Fruit fly (Drosophila melanogaster) whole organism, embryonic: ENCODE measurements around the gene crc.

Experiments
- Asciz ChIP-seq: fragments of 200-800 bp; sonication (Bioruptor generic); optimal IDR thresholded peaks from 2 replicates; lab custom pipeline; 2017; ENCODE audit warnings: missing biosample characterization, mild to moderate bottlenecking, missing genetic modification characterization, missing genetic modification reagents
- CG10209 ChIP-seq: fragments of 200-800 bp; sonication (Bioruptor generic); optimal IDR thresholded peaks from 3 replicates; lab custom pipeline; 2017; ENCODE audit warnings: missing biosample characterization, mild to moderate bottlenecking, missing genetic modification characterization, missing genetic modification reagents
- CG10366 ChIP-seq: fragments of 200-800 bp; sonication (Bioruptor generic); IDR thresholded peaks from 2 replicates; pipeline ENCODE4 v1.3.6; 2022; ENCODE audit warnings: missing biosample characterization, missing genetic modification characterization
- CG12155 ChIP-seq: fragments of 200-800 bp; sonication (Bioruptor generic); optimal IDR thresholded peaks from 3 replicates; lab custom pipeline; 2016; ENCODE audit warnings: missing biosample characterization, missing genetic modification characterization
- CG12299 ChIP-seq: fragments of 200-800 bp; sonication (Bioruptor generic); optimal IDR thresholded peaks from 2 replicates; lab custom pipeline; 2018; ENCODE audit warnings: missing biosample characterization, mild to moderate bottlenecking, missing genetic modification characterization
- CG14441 ChIP-seq: fragments of 200-800 bp; sonication (Bioruptor generic); IDR thresholded peaks from 2 replicates; pipeline ENCODE4 v1.3.6; 2022; ENCODE audit warnings: missing biosample characterization, missing genetic modification characterization
- CG14860 ChIP-seq: fragments of 200-800 bp; sonication (Bioruptor generic); IDR thresholded peaks from 3 replicates; pipeline ENCODE4 v1.3.6; 2022; ENCODE audit warnings: missing biosample characterization, missing genetic modification characterization; ENCODE audit not compliant: partially characterized antibody
- CG15073 ChIP-seq: fragments of 200-800 bp; sonication (Bioruptor generic); optimal IDR thresholded peaks from 2 replicates; lab custom pipeline; 2016; ENCODE audit warnings: missing biosample characterization, missing genetic modification characterization
- CG16813 ChIP-seq: fragments of 200-800 bp; sonication (Bioruptor generic); IDR thresholded peaks from 3 replicates; pipeline ENCODE4 v1.3.6; 2022; ENCODE audit warnings: missing biosample characterization, missing genetic modification characterization; ENCODE audit not compliant: partially characterized antibody
- CG17186 ChIP-seq: fragments of 200-800 bp; sonication (Bioruptor generic); optimal IDR thresholded peaks from 3 replicates; lab custom pipeline; 2017; ENCODE audit warnings: missing biosample characterization, missing genetic modification reagents, missing genetic modification characterization
- CG18764 ChIP-seq: fragments of 200-800 bp; sonication (Bioruptor generic); optimal IDR thresholded peaks from 3 replicates; lab custom pipeline; 2016; ENCODE audit warnings: missing biosample characterization, missing genetic modification characterization
- CG2875 ChIP-seq: fragments of 200-800 bp; sonication (Bioruptor generic); optimal IDR thresholded peaks from 2 replicates; lab custom pipeline; 2017; ENCODE audit warnings: missing biosample characterization, mild to moderate bottlenecking, missing genetic modification characterization, missing genetic modification reagents
- CG2889 ChIP-seq: fragments of 200-800 bp; sonication (Bioruptor generic); IDR thresholded peaks from 3 replicates; pipeline ENCODE4 v1.3.6; 2022; ENCODE audit warnings: missing biosample characterization, missing genetic modification characterization
- CG30020 ChIP-seq: fragments of 200-800 bp; optimal IDR thresholded peaks from 2 replicates; lab custom pipeline; 2019; ENCODE audit warnings: missing biosample characterization, mild to moderate bottlenecking, missing genetic modification characterization, moderate library complexity
- CG31441 ChIP-seq: fragments of 200-800 bp; sonication (Bioruptor generic); IDR thresholded peaks from 2 replicates; pipeline ENCODE4 v1.3.6; 2022; ENCODE audit warnings: missing biosample characterization, missing genetic modification characterization
- CG34422 ChIP-seq: fragments of 200-800 bp; sonication (Bioruptor generic); IDR thresholded peaks from 3 replicates; pipeline ENCODE4 v1.3.6; 2022; ENCODE audit warnings: missing biosample characterization, missing genetic modification characterization
- CG6791 ChIP-seq: fragments of 200-800 bp; sonication (Bioruptor generic); IDR thresholded peaks from 3 replicates; pipeline ENCODE4 v1.3.6; 2022; ENCODE audit warnings: missing biosample characterization, missing genetic modification characterization; ENCODE audit not compliant: partially characterized antibody
- CG6813 ChIP-seq: fragments of 200-800 bp; sonication (Bioruptor generic); optimal IDR thresholded peaks from 2 replicates; lab custom pipeline; 2017; ENCODE audit warnings: missing biosample characterization, missing genetic modification characterization, mild to moderate bottlenecking, moderate library complexity, missing genetic modification reagents
- CG7963 ChIP-seq: fragments of 200-800 bp; sonication (Bioruptor generic); IDR thresholded peaks from 3 replicates; pipeline ENCODE4 v1.3.6; 2022; ENCODE audit warnings: missing biosample characterization, missing genetic modification characterization; ENCODE audit not compliant: partially characterized antibody
- CG8765 ChIP-seq: fragments of 200-800 bp; sonication (Bioruptor generic); IDR thresholded peaks from 2 replicates; pipeline ENCODE4 v1.3.6; 2022; ENCODE audit warnings: missing biosample characterization, missing genetic modification characterization
- ERR ChIP-seq: fragments of 200-800 bp; sonication (Bioruptor generic); optimal IDR thresholded peaks from 2 replicates; lab custom pipeline; 2016; ENCODE audit warnings: missing biosample characterization, missing genetic modification characterization
- HLH4C ChIP-seq: fragments of 200-800 bp; sonication (Bioruptor generic); IDR thresholded peaks from 3 replicates; pipeline ENCODE4 v1.3.6; 2022; ENCODE audit warnings: missing biosample characterization, missing genetic modification characterization; ENCODE audit not compliant: partially characterized antibody
- Neu2 ChIP-seq: fragments of 200-800 bp; sonication (Bioruptor generic); optimal IDR thresholded peaks from 3 replicates; lab custom pipeline; 2016; ENCODE audit warnings: missing biosample characterization, missing genetic modification characterization, borderline replicate concordance
- Scr ChIP-seq: fragments of 200-800 bp; sonication (Bioruptor generic); IDR thresholded peaks from 2 replicates; pipeline ENCODE4 v1.3.6; 2022; ENCODE audit warnings: missing biosample characterization, missing genetic modification characterization; ENCODE audit not compliant: partially characterized antibody
- ara ChIP-seq: fragments of 200-800 bp; sonication (Bioruptor generic); IDR thresholded peaks from 2 replicates; pipeline ENCODE4 v1.3.6; 2022; ENCODE audit warnings: missing biosample characterization, missing genetic modification characterization
- bigmax ChIP-seq: fragments of 200-800 bp; sonication (Bioruptor generic); optimal IDR thresholded peaks from 2 replicates; lab custom pipeline; 2018; ENCODE audit warnings: missing biosample characterization, mild to moderate bottlenecking, missing genetic modification characterization
- bowl ChIP-seq: fragments of 200-800 bp; sonication (Bioruptor generic); IDR thresholded peaks from 2 replicates; pipeline ENCODE4 v1.3.6; 2022; ENCODE audit warnings: missing biosample characterization, missing genetic modification characterization
- caup ChIP-seq: fragments of 200-800 bp; sonication (Bioruptor generic); optimal IDR thresholded peaks from 3 replicates; lab custom pipeline; 2017; ENCODE audit warnings: missing biosample characterization, mild to moderate bottlenecking, missing genetic modification characterization, moderate library complexity; ENCODE audit not compliant: severe bottlenecking
- exex ChIP-seq: fragments of 200-800 bp; sonication (Bioruptor generic); optimal IDR thresholded peaks from 4 replicates; lab custom pipeline; 2018; ENCODE audit warnings: missing biosample characterization, mild to moderate bottlenecking, missing genetic modification characterization, moderate library complexity
- fd102C ChIP-seq: fragments of 200-800 bp; sonication (Bioruptor generic); optimal IDR thresholded peaks from 2 replicates; lab custom pipeline; 2018; ENCODE audit warnings: missing biosample characterization, mild to moderate bottlenecking, missing genetic modification characterization, moderate library complexity
- ham ChIP-seq: fragments of 200-800 bp; sonication (Bioruptor generic); IDR thresholded peaks from 2 replicates; pipeline ENCODE4 v1.3.6; 2022; ENCODE audit warnings: missing biosample characterization, missing genetic modification characterization
- hkb ChIP-seq, 2 experiments: fragments of 200-800 bp in 1 of 2; fragments of >200 bp in 1 of 2; sonication (Bioruptor generic) in 1 of 2; IDR thresholded peaks in 1 of 2; optimal IDR thresholded peaks in 1 of 2; 2 replicates each; pipeline versions ENCODE4 v1.3.6 to Lab custom; 2017 to 2022; ENCODE audit warnings: missing biosample characterization in 1 of 2, missing genetic modification characterization in 1 of 2
- luna ChIP-seq: fragments of 200-800 bp; sonication (Bioruptor generic); optimal IDR thresholded peaks from 2 replicates; lab custom pipeline; 2016; ENCODE audit warnings: missing biosample characterization, missing genetic modification characterization
- nerfin-2 ChIP-seq: fragments of 200-800 bp; sonication (Bioruptor generic); IDR thresholded peaks from 2 replicates; pipeline ENCODE4 v1.3.6; 2022; ENCODE audit warnings: missing biosample characterization, missing genetic modification characterization; ENCODE audit not compliant: partially characterized antibody
- pho ChIP-seq: fragments of 200-800 bp; sonication (Bioruptor generic); optimal IDR thresholded peaks from 2 replicates; lab custom pipeline; 2016; ENCODE audit warnings: missing biosample characterization, missing genetic modification characterization
- row ChIP-seq: fragments of 200-800 bp; sonication (Bioruptor generic); IDR thresholded peaks from 3 replicates; pipeline ENCODE4 v1.3.6; 2022; ENCODE audit warnings: missing biosample characterization, missing genetic modification characterization
- scrt ChIP-seq: fragments of 200-800 bp; sonication (Bioruptor generic); optimal IDR thresholded peaks from 2 replicates; lab custom pipeline; 2018; ENCODE audit warnings: missing biosample characterization, mild to moderate bottlenecking, missing genetic modification characterization, moderate library complexity
- tna ChIP-seq: fragments of 200-800 bp; sonication (Bioruptor generic); IDR thresholded peaks from 2 replicates; pipeline ENCODE4 v1.3.6; 2022; ENCODE audit warnings: missing biosample characterization, missing genetic modification characterization; ENCODE audit not compliant: partially characterized antibody
- usp ChIP-seq: fragments of >200 bp; optimal IDR thresholded peaks from 2 replicates; lab custom pipeline; 2017; ENCODE audit warnings: missing biosample characterization, missing genetic modification characterization
- vnd ChIP-seq: fragments of 200-800 bp; sonication (Bioruptor generic); IDR thresholded peaks from 3 replicates; pipeline ENCODE4 v1.3.6; 2022; ENCODE audit warnings: missing biosample characterization, missing genetic modification characterization; ENCODE audit not compliant: partially characterized antibody

crc gene

dm6 chr2L:21263470-21264146 is 47.1 kb upstream of the crc start (continued):
- TF ChIP-seq hkb (optimal IDR thresholded peaks at IDR 0.05; lab: Kevin White, UChicago) = no peak
- TF ChIP-seq hkb (GFP tag; IDR thresholded peaks at IDR 0.05; lab: Robert Waterston, UW) = peak; percentile 52; the same call in 1 of the 2 replicates
- peak; percentile 70; the same call in 2 of the 3 replicates for TF ChIP-seq row
- no peak for TF ChIP-seq ERR
- peak; percentile 38 for TF ChIP-seq CG2875
- TF ChIP-seq CG31441 = peak; percentile 57

- peak; percentile 65; the same call in 2 of the 3 replicates for TF ChIP-seq CG14860 (GFP tag; lab: Robert Waterston, UW)
- no peak for TF ChIP-seq fd102C
- TF ChIP-seq CG18764 (GFP tag; lab: Kevin White, UChicago) = no peak
- 0 out of 3 replicates have a peak, but pooled peaks have one; percentile 53 for TF ChIP-seq CG6791 (GFP tag; lab: Robert Waterston, UW)
- TF ChIP-seq vnd (GFP tag; lab: Robert Waterston, UW) = peak; percentile 45; the same call in 2 of the 3 replicates
- TF ChIP-seq CG12155 = no peak
- TF ChIP-seq CG16813 (GFP tag; lab: Robert Waterston, UW) = peak; percentile 53; the same call in 2 of the 3 replicates
- peak; percentile 26; the same call in 1 of the 2 replicates for TF ChIP-seq Scr (GFP tag; lab: Robert Waterston, UW)
- peak; percentile 63 for TF ChIP-seq HLH4C (GFP tag; lab: Robert Waterston, UW)
- 0 out of 3 replicates have a peak, but pooled peaks have one; percentile 19 for TF ChIP-seq CG7963 (GFP tag; lab: Robert Waterston, UW)
- 0 out of 2 replicates have a peak, but pooled peaks have one; percentile 29 for TF ChIP-seq nerfin-2 (GFP tag; lab: Robert Waterston, UW)
- TF ChIP-seq bigmax (GFP tag; lab: Kevin White, UChicago) = no peak
- TF ChIP-seq tna (GFP tag; lab: Robert Waterston, UW) = peak; percentile 47; the same call in 1 of the 2 replicates
Observed at dm6 chr2L:21266277-21266676, 44.4 kb upstream of the crc start.

dm6 chr2L:21268140-21268539 is 42.5 kb upstream of the crc start:
- TF ChIP-seq exex (tag; lab: Kevin White, UChicago) (peak; percentile 91), ham (GFP tag; lab: Robert Waterston, UW) (no peak), CG30020 (tag; lab: Kevin White, UChicago) (no peak), caup (GFP tag; lab: Kevin White, UChicago) (no peak)

- TF ChIP-seq CG14441 (GFP tag; lab: Robert Waterston, UW) (no peak), CG8765 (GFP tag; lab: Robert Waterston, UW) (no peak), Asciz (GFP tag; lab: Kevin White, UChicago) (no peak), CG10209 (GFP tag; lab: Kevin White, UChicago) (no peak), CG2889 (GFP tag; lab: Robert Waterston, UW) (no peak), CG17186 (GFP tag; lab: Kevin White, UChicago) (no peak), ara (GFP tag; lab: Robert Waterston, UW) (no peak), CG34422 (GFP tag; lab: Robert Waterston, UW) (no peak)
Observed at dm6 chr2L:21289101-21289500, 21.6 kb upstream of the crc start.

- TF ChIP-seq CG12299 (tag; lab: Kevin White, UChicago) = no peak
- TF ChIP-seq pho = no peak
- no peak for TF ChIP-seq CG15073
- TF ChIP-seq scrt (GFP tag; lab: Kevin White, UChicago) = no peak
- no peak for TF ChIP-seq Neu2
- TF ChIP-seq CG10366 (GFP tag; lab: Robert Waterston, UW) = no peak
- no peak for TF ChIP-seq usp
- no peak for TF ChIP-seq CG6813 (GFP tag; lab: Kevin White, UChicago)
- no peak for TF ChIP-seq luna (GFP tag; lab: Kevin White, UChicago)
- TF ChIP-seq bowl (GFP tag; lab: Robert Waterston, UW) = no peak
Observed at dm6 chr2L:21290434-21290833, 20.2 kb upstream of the crc start, which contains the start of gene Gr39a. Gene Gr39a, plus strand, starts transcription at chr2L:21290734.
